Fruit fly (Drosophila melanogaster) whole organism, embryonic: ENCODE measurements around the gene Muc11A.

Source experiments
- B-H2 ChIP-seq: fragments of 200-800 bp; sonication (Bioruptor generic); optimal IDR thresholded peaks from 2 replicates; lab custom pipeline; 2018; ENCODE audit warnings: missing biosample characterization, mild to moderate bottlenecking, missing genetic modification characterization
- CG10147 ChIP-seq: fragments of 200-800 bp; sonication (Bioruptor generic); optimal IDR thresholded peaks from 2 replicates; lab custom pipeline; 2019; ENCODE audit warnings: missing biosample characterization, mild to moderate bottlenecking, missing genetic modification characterization, moderate library complexity
- CG10267 ChIP-seq: fragments of 200-800 bp; sonication (Bioruptor generic); optimal IDR thresholded peaks from 2 replicates; lab custom pipeline; 2018; ENCODE audit warnings: missing biosample characterization, mild to moderate bottlenecking, missing genetic modification characterization, moderate library complexity
- CG10366 ChIP-seq: fragments of 200-800 bp; sonication (Bioruptor generic); IDR thresholded peaks from 2 replicates; pipeline ENCODE4 v1.3.6; 2022; ENCODE audit warnings: missing biosample characterization, missing genetic modification characterization
- CG12219 ChIP-seq: fragments of 200-800 bp; sonication (Bioruptor generic); optimal IDR thresholded peaks from 3 replicates; lab custom pipeline; 2018; ENCODE audit warnings: missing biosample characterization, mild to moderate bottlenecking, missing genetic modification characterization
- CG12391 ChIP-seq: fragments of 200-800 bp; sonication (Bioruptor generic); optimal IDR thresholded peaks from 3 replicates; lab custom pipeline; 2018; ENCODE audit warnings: missing biosample characterization, mild to moderate bottlenecking, missing genetic modification characterization, moderate library complexity
- CG13296 ChIP-seq: fragments of 200-800 bp; sonication (Bioruptor generic); optimal IDR thresholded peaks from 3 replicates; lab custom pipeline; 2018; ENCODE audit warnings: missing biosample characterization, mild to moderate bottlenecking, missing genetic modification characterization
- CG15479 ChIP-seq: fragments of 200-800 bp; sonication (Bioruptor generic); optimal IDR thresholded peaks from 3 replicates; lab custom pipeline; 2019; ENCODE audit warnings: missing biosample characterization, mild to moderate bottlenecking, missing genetic modification characterization, moderate library complexity
- CG1603 ChIP-seq: fragments of 200-800 bp; sonication (Bioruptor generic); optimal IDR thresholded peaks from 2 replicates; lab custom pipeline; 2019; ENCODE audit warnings: missing biosample characterization, mild to moderate bottlenecking, missing genetic modification characterization, moderate library complexity
- CG2875 ChIP-seq: fragments of 200-800 bp; sonication (Bioruptor generic); optimal IDR thresholded peaks from 2 replicates; lab custom pipeline; 2017; ENCODE audit warnings: missing biosample characterization, mild to moderate bottlenecking, missing genetic modification characterization, missing genetic modification reagents
- CG32532 ChIP-seq: fragments of 200-800 bp; sonication (Bioruptor generic); IDR thresholded peaks from 2 replicates; pipeline ENCODE4 v1.3.6; 2022; ENCODE audit warnings: missing biosample characterization, missing genetic modification characterization
- CG34422 ChIP-seq: fragments of 200-800 bp; sonication (Bioruptor generic); IDR thresholded peaks from 3 replicates; pipeline ENCODE4 v1.3.6; 2022; ENCODE audit warnings: missing biosample characterization, missing genetic modification characterization
- CG3838 ChIP-seq: fragments of 200-800 bp; sonication (Bioruptor generic); optimal IDR thresholded peaks from 3 replicates; lab custom pipeline; 2016; ENCODE audit warnings: missing biosample characterization, missing genetic modification characterization
- CG6654 ChIP-seq: fragments of 200-800 bp; sonication (Bioruptor generic); optimal IDR thresholded peaks from 2 replicates; lab custom pipeline; 2017; ENCODE audit warnings: missing biosample characterization, mild to moderate bottlenecking, missing genetic modification characterization
- CG6683 ChIP-seq: fragments of 200-800 bp; sonication (Bioruptor generic); optimal IDR thresholded peaks from 2 replicates; lab custom pipeline; 2017; ENCODE audit warnings: missing biosample characterization, mild to moderate bottlenecking, missing genetic modification characterization, missing genetic modification reagents
- CG6813 ChIP-seq: fragments of 200-800 bp; sonication (Bioruptor generic); optimal IDR thresholded peaks from 2 replicates; lab custom pipeline; 2017; ENCODE audit warnings: missing biosample characterization, missing genetic modification characterization, mild to moderate bottlenecking, moderate library complexity, missing genetic modification reagents
- CG8089 ChIP-seq: fragments of 200-800 bp; sonication (Bioruptor generic); optimal IDR thresholded peaks from 3 replicates; lab custom pipeline; 2016; ENCODE audit warnings: missing biosample characterization, missing genetic modification characterization
- D19B ChIP-seq: fragments of 200-800 bp; sonication (Bioruptor generic); optimal IDR thresholded peaks from 2 replicates; lab custom pipeline; 2017; ENCODE audit warnings: missing biosample characterization, mild to moderate bottlenecking, missing genetic modification characterization
- Deaf1 ChIP-seq: fragments of 200-800 bp; optimal IDR thresholded peaks from 3 replicates; lab custom pipeline; 2019; ENCODE audit warnings: missing biosample characterization, mild to moderate bottlenecking, missing genetic modification characterization, moderate library complexity
- Dfd ChIP-seq, 2 experiments: fragments of >200 bp; optimal IDR thresholded peaks; 2 replicates each; lab custom pipeline; 2017; ENCODE audit warnings: missing biosample characterization in 2 of 2, missing genetic modification characterization in 2 of 2
- Dip2 ChIP-seq: fragments of 200-800 bp; sonication (Bioruptor generic); IDR thresholded peaks from 2 replicates; pipeline ENCODE4 v1.3.6; 2022; ENCODE audit warnings: missing biosample characterization, missing genetic modification characterization
- Fer3 ChIP-seq: fragments of 200-800 bp; sonication (Bioruptor generic); optimal IDR thresholded peaks from 2 replicates; lab custom pipeline; 2018; ENCODE audit warnings: missing biosample characterization, mild to moderate bottlenecking, missing genetic modification characterization, moderate library complexity
- Hand ChIP-seq: fragments of 200-800 bp; sonication (Bioruptor generic); optimal IDR thresholded peaks from 2 replicates; lab custom pipeline; 2017; ENCODE audit warnings: mild to moderate bottlenecking, missing biosample characterization, missing genetic modification reagents, missing genetic modification characterization
- Lhr ChIP-seq: fragments of 200-800 bp; sonication (Bioruptor generic); optimal IDR thresholded peaks from 3 replicates; lab custom pipeline; 2017; ENCODE audit warnings: mild to moderate bottlenecking, missing biosample characterization, missing genetic modification reagents, missing genetic modification characterization
- Med ChIP-seq: fragments of 200-800 bp; sonication (Bioruptor generic); peaks from one replicate; lab custom pipeline; 2016; ENCODE audit warnings: missing biosample characterization, missing genetic modification characterization, mild to moderate bottlenecking, inconsistent platforms, moderate library complexity
- Mrtf ChIP-seq: fragments of 200-800 bp; sonication (Bioruptor generic); IDR thresholded peaks from 3 replicates; pipeline ENCODE4 v1.3.6; 2022; ENCODE audit warnings: missing biosample characterization, missing genetic modification characterization
- Optix ChIP-seq: fragments of 200-800 bp; sonication (Bioruptor generic); IDR thresholded peaks from 3 replicates; pipeline ENCODE4 v1.3.6; 2022; ENCODE audit warnings: missing biosample characterization, missing genetic modification characterization
- Pdp1 ChIP-seq, 2 experiments: fragments of 200-800 bp; sonication (Bioruptor generic); optimal IDR thresholded peaks; 3 replicates each; lab custom pipeline; 2016; ENCODE audit warnings: missing biosample characterization in 2 of 2, missing genetic modification characterization in 2 of 2, mild to moderate bottlenecking in 1 of 2, moderate library complexity in 1 of 2
- Xrp1 ChIP-seq: fragments of 200-800 bp; sonication (Bioruptor generic); IDR thresholded peaks from 2 replicates; pipeline ENCODE4 v1.3.6; 2022; ENCODE audit warnings: missing biosample characterization, missing genetic modification characterization
- amos ChIP-seq: fragments of 200-800 bp; sonication (Bioruptor generic); IDR thresholded peaks from 2 replicates; pipeline ENCODE4 v1.3.6; 2022; ENCODE audit warnings: missing biosample characterization, missing genetic modification characterization; ENCODE audit not compliant: partially characterized antibody
- ase ChIP-seq: fragments of 200-800 bp; sonication (Bioruptor generic); IDR thresholded peaks from 3 replicates; pipeline ENCODE4 v1.3.6; 2022; ENCODE audit warnings: missing biosample characterization, missing genetic modification characterization
- bsh ChIP-seq, 2 experiments: fragments of 200-800 bp; sonication (Bioruptor generic); optimal IDR thresholded peaks; 2 replicates each; lab custom pipeline; 2017 to 2018; ENCODE audit warnings: mild to moderate bottlenecking in 2 of 2, missing biosample characterization in 2 of 2, missing genetic modification characterization in 2 of 2, moderate library complexity in 1 of 2
- chif ChIP-seq, 2 experiments: fragments of 200-800 bp; sonication (Bioruptor generic); optimal IDR thresholded peaks; 3 replicates each; lab custom pipeline; 2016; ENCODE audit warnings: missing biosample characterization in 2 of 2, missing genetic modification characterization in 2 of 2
- cwo ChIP-seq: fragments of 200-800 bp; sonication (Bioruptor generic); optimal IDR thresholded peaks from 3 replicates; lab custom pipeline; 2017; ENCODE audit warnings: missing biosample characterization, missing genetic modification characterization, mild to moderate bottlenecking, moderate library complexity, missing genetic modification reagents
- dan ChIP-seq: fragments of 200-800 bp; sonication (Bioruptor generic); IDR thresholded peaks from 2 replicates; pipeline ENCODE4 v1.3.6; 2022; ENCODE audit warnings: missing biosample characterization, missing genetic modification characterization
- dati ChIP-seq: fragments of 200-800 bp; sonication (Bioruptor generic); IDR thresholded peaks from 2 replicates; pipeline ENCODE4 v1.3.6; 2022; ENCODE audit warnings: missing biosample characterization, missing genetic modification characterization
- grau ChIP-seq: fragments of 200-800 bp; optimal IDR thresholded peaks from 3 replicates; lab custom pipeline; 2019; ENCODE audit warnings: missing biosample characterization, mild to moderate bottlenecking, missing genetic modification characterization, moderate library complexity
- lab ChIP-seq: fragments of 200-800 bp; sonication (Bioruptor generic); optimal IDR thresholded peaks from 3 replicates; lab custom pipeline; 2017; ENCODE audit warnings: missing biosample characterization, missing genetic modification characterization, mild to moderate bottlenecking, moderate library complexity, missing genetic modification reagents
- luna ChIP-seq: fragments of 200-800 bp; sonication (Bioruptor generic); optimal IDR thresholded peaks from 2 replicates; lab custom pipeline; 2016; ENCODE audit warnings: missing biosample characterization, missing genetic modification characterization
- nau ChIP-seq: fragments of 200-800 bp; sonication (Bioruptor generic); optimal IDR thresholded peaks from 3 replicates; lab custom pipeline; 2017; ENCODE audit warnings: missing biosample characterization, mild to moderate bottlenecking, missing genetic modification characterization, missing genetic modification reagents
- nmo ChIP-seq: fragments of 200-800 bp; sonication (Bioruptor generic); optimal IDR thresholded peaks from 2 replicates; lab custom pipeline; 2018; ENCODE audit warnings: missing biosample characterization, mild to moderate bottlenecking, missing genetic modification characterization, moderate library complexity
- org-1 ChIP-seq: fragments of 200-800 bp; sonication (Bioruptor generic); optimal IDR thresholded peaks from 2 replicates; lab custom pipeline; 2017; ENCODE audit warnings: missing biosample characterization, missing genetic modification characterization
- peb ChIP-seq: fragments of 200-800 bp; sonication (Bioruptor generic); IDR thresholded peaks from 2 replicates; pipeline ENCODE4 v1.3.6; 2022; ENCODE audit warnings: missing biosample characterization, missing genetic modification characterization
- psq ChIP-seq: fragments of 200-800 bp; sonication (Bioruptor generic); optimal IDR thresholded peaks from 2 replicates; lab custom pipeline; 2017; ENCODE audit warnings: missing biosample characterization, missing genetic modification characterization
- pzg ChIP-seq: fragments of 200-800 bp; sonication (Bioruptor generic); optimal IDR thresholded peaks from 3 replicates; lab custom pipeline; 2018; ENCODE audit warnings: missing biosample characterization, mild to moderate bottlenecking, missing genetic modification characterization, moderate library complexity
- row ChIP-seq: fragments of 200-800 bp; sonication (Bioruptor generic); IDR thresholded peaks from 3 replicates; pipeline ENCODE4 v1.3.6; 2022; ENCODE audit warnings: missing biosample characterization, missing genetic modification characterization
- scrt ChIP-seq: fragments of 200-800 bp; sonication (Bioruptor generic); optimal IDR thresholded peaks from 2 replicates; lab custom pipeline; 2018; ENCODE audit warnings: missing biosample characterization, mild to moderate bottlenecking, missing genetic modification characterization, moderate library complexity
- slbo ChIP-seq: fragments of 200-800 bp; sonication (Bioruptor generic); IDR thresholded peaks from 2 replicates; pipeline ENCODE4 v1.3.6; 2022; ENCODE audit warnings: missing biosample characterization, missing genetic modification characterization
- tll ChIP-seq, 2 experiments: fragments of 200-800 bp in 1 of 2; fragments of >200 bp in 1 of 2; sonication (Bioruptor generic) in 1 of 2; optimal IDR thresholded peaks; 2 replicates each; lab custom pipeline; 2017 to 2019; ENCODE audit warnings: missing biosample characterization in 2 of 2, missing genetic modification characterization in 2 of 2, mild to moderate bottlenecking in 1 of 2, moderate library complexity in 1 of 2
- tna ChIP-seq: fragments of 200-800 bp; sonication (Bioruptor generic); IDR thresholded peaks from 2 replicates; pipeline ENCODE4 v1.3.6; 2022; ENCODE audit warnings: missing biosample characterization, missing genetic modification characterization; ENCODE audit not compliant: partially characterized antibody

Muc11A gene

dm6 chrX:12073637-12074036 lies 14.0 kb downstream of the Muc11A start (continued):
- TF ChIP-seq tna (GFP tag; lab: Robert Waterston, UW) (no peak), peb (GFP tag; lab: Robert Waterston, UW) (no peak), slbo (GFP tag; lab: Robert Waterston, UW) (peak; percentile 36), CG32532 (peak; percentile 27; the same call in 1 of the 2 replicates), pzg (GFP tag; lab: Kevin White, UChicago) (no peak), dati (GFP tag; lab: Robert Waterston, UW) (no peak), CG3838 (GFP tag; lab: Kevin White, UChicago) (no peak), CG12391 (peak; percentile 40), nau (GFP tag; lab: Kevin White, UChicago) (no peak), Med (GFP tag; lab: Kevin White, UChicago) (peak; percentile 81), Pdp1 (GFP tag; optimal IDR thresholded peaks at IDR 0.05; lab: Kevin White, UChicago) (peak in 1 of 2 experiments; percentile 47), CG2875 (GFP tag; lab: Kevin White, UChicago) (no peak), tll (GFP tag; optimal IDR thresholded peaks at IDR 0.05; lab: Kevin White, UChicago) (no peak), scrt (peak; percentile 50), CG15479 (GFP tag; lab: Kevin White, UChicago) (no peak), amos (GFP tag; lab: Robert Waterston, UW) (no peak), row (GFP tag; lab: Robert Waterston, UW) (peak; percentile 59), Deaf1 (tag; lab: Kevin White, UChicago) (peak; percentile 5), Lhr (GFP tag; lab: Kevin White, UChicago) (no peak), nmo (GFP tag; lab: Kevin White, UChicago) (peak; percentile 13), Xrp1 (no peak), psq (no peak), luna (GFP tag; lab: Kevin White, UChicago) (no peak), Dip2 (no peak), CG10147 (GFP tag; lab: Kevin White, UChicago) (peak; percentile 16), org-1 (GFP tag; lab: Kevin White, UChicago) (peak; percentile 2), CG6813 (GFP tag; lab: Kevin White, UChicago) (peak; percentile 12), CG12219 (GFP tag; lab: Kevin White, UChicago) (no peak), CG8089 (GFP tag; lab: Kevin White, UChicago) (no peak), Hand (peak; percentile 44), CG10267 (tag; lab: Kevin White, UChicago) (peak; percentile 13), Optix (no peak), D19B (GFP tag; lab: Kevin White, UChicago) (no peak), Dfd (GFP tag; optimal IDR thresholded peaks at IDR 0.05; lab: Kevin White, UChicago) (no peak), B-H2 (GFP tag; lab: Kevin White, UChicago) (no peak), dan (GFP tag; lab: Robert Waterston, UW) (no peak), cwo (peak; percentile 42), ase (GFP tag; lab: Robert Waterston, UW) (no peak), Mrtf (GFP tag; lab: Robert Waterston, UW) (no peak), CG6654 (GFP tag; lab: Kevin White, UChicago) (no peak), CG1603 (peak; percentile 57), Fer3 (tag; lab: Kevin White, UChicago) (peak; percentile 6), CG6683 (GFP tag; lab: Kevin White, UChicago) (peak; percentile 14), bsh (GFP tag; optimal IDR thresholded peaks at IDR 0.05; lab: Kevin White, UChicago) (no peak), grau (tag; lab: Kevin White, UChicago) (peak; percentile 54), CG13296 (GFP tag; lab: Kevin White, UChicago) (peak; percentile 24), chif (GFP tag; optimal IDR thresholded peaks at IDR 0.05; lab: Kevin White, UChicago) (no peak), CG34422 (0 out of 3 replicates have a peak, but pooled peaks have one; percentile 18), CG10366 (peak; percentile 24; the same call in 1 of the 2 replicates), lab (GFP tag; lab: Kevin White, UChicago) (peak; percentile 70)
